Worm (Caenorhabditis elegans) whole organism, young adult: ENCODE measurements around the gene col-71.

Experiments
- F52B5.7 ChIP-seq: sonication (generic microtip); optimal IDR thresholded peaks from 2 replicates; lab custom pipeline; 2016; ENCODE audit warnings: mild to moderate bottlenecking, missing genetic modification characterization, missing compliant biosample characterization
- akir-1 ChIP-seq: fragments of 200-800 bp; sonication (Bioruptor generic); optimal IDR thresholded peaks from 2 replicates; lab custom pipeline; 2018; ENCODE audit warnings: mild to moderate bottlenecking, missing genetic modification characterization, moderate library complexity, missing compliant biosample characterization
- ccch-3 ChIP-seq: fragments of 200-800 bp; sonication (Bioruptor generic); optimal IDR thresholded peaks from 2 replicates; lab custom pipeline; 2018; ENCODE audit warnings: mild to moderate bottlenecking, missing genetic modification characterization, missing compliant biosample characterization
- cebp-2 ChIP-seq: fragments of 200-800 bp; sonication (Bioruptor generic); IDR thresholded peaks from 2 replicates; pipeline ENCODE4 v1.3.6; 2022; ENCODE audit warnings: missing genetic modification characterization, missing compliant biosample characterization
- ceh-58 ChIP-seq: fragments of 200-800 bp; sonication (Bioruptor generic); IDR thresholded peaks from 2 replicates; pipeline ENCODE4 v1.3.6; 2022; ENCODE audit warnings: missing genetic modification characterization, missing compliant biosample characterization
- egl-44 ChIP-seq: fragments of 200-800 bp; sonication (Bioruptor generic); IDR thresholded peaks from 2 replicates; pipeline ENCODE4 v1.3.6; 2022; ENCODE audit warnings: missing genetic modification reagents, missing genetic modification characterization, missing compliant biosample characterization
- hlh-12 ChIP-seq: sonication (generic microtip); optimal IDR thresholded peaks from 2 replicates; lab custom pipeline; 2016; ENCODE audit warnings: missing genetic modification characterization, missing compliant biosample characterization
- lag-1 ChIP-seq: fragments of 200-800 bp; sonication (Bioruptor generic); IDR thresholded peaks from 2 replicates; pipeline ENCODE4 v1.3.6; 2022; ENCODE audit warnings: missing genetic modification reagents, missing genetic modification characterization, missing compliant biosample characterization
- lsy-27 ChIP-seq: sonication (generic microtip); optimal IDR thresholded peaks from 2 replicates; lab custom pipeline; 2017; ENCODE audit warnings: missing genetic modification characterization, mild to moderate bottlenecking, missing compliant biosample characterization, antibody characterized with exemption, missing genotype, borderline replicate concordance; ENCODE audit not compliant: insufficient read depth
- nhr-90 ChIP-seq: sonication (generic microtip); optimal IDR thresholded peaks from 2 replicates; lab custom pipeline; 2016; ENCODE audit warnings: missing genotype, mild to moderate bottlenecking, missing genetic modification characterization, missing compliant biosample characterization
- pbrm-1 ChIP-seq: fragments of 200-800 bp; sonication (Bioruptor generic); IDR thresholded peaks from 2 replicates; pipeline ENCODE4 v1.3.6; 2022; ENCODE audit warnings: missing genetic modification reagents, missing genetic modification characterization, missing compliant biosample characterization
- snpc-1.1 ChIP-seq: sonication (generic microtip); optimal IDR thresholded peaks from 2 replicates; lab custom pipeline; 2017; ENCODE audit warnings: missing genetic modification characterization, mild to moderate bottlenecking, missing compliant biosample characterization, antibody characterized with exemption, moderate library complexity, missing genotype, missing genetic modification reagents; ENCODE audit not compliant: insufficient read depth
- tbp1 ChIP-seq: fragments of 200-800 bp; sonication (Bioruptor generic); optimal IDR thresholded peaks from 2 replicates; lab custom pipeline; 2018; ENCODE audit warnings: mild to moderate bottlenecking, missing genetic modification characterization, missing compliant biosample characterization

ce11 chrII:3482231-3482630, 20.1 kb downstream of the col-71 start, which contains the start of gene smu-2:
- TF ChIP-seq snpc-1.1 (tag; lab: Kevin White, UChicago) (no peak), nhr-90 (tag; lab: Kevin White, UChicago) (no peak), akir-1 (GFP tag; lab: Kevin White, UChicago) (no peak), hlh-12 (tag; lab: Kevin White, UChicago) (no peak), tbp1 (GFP tag; lab: Kevin White, UChicago) (peak; percentile 44), cebp-2 (GFP tag; lab: Robert Waterston, UW) (no peak), lag-1 (GFP tag; lab: Robert Waterston, UW) (no peak), F52B5.7 (tag; lab: Kevin White, UChicago) (no peak), egl-44 (GFP tag; lab: Robert Waterston, UW) (no peak), pbrm-1 (GFP tag; lab: Robert Waterston, UW) (no peak), ceh-58 (no peak), lsy-27 (no peak), ccch-3 (GFP tag; lab: Kevin White, UChicago) (no peak)
